Worm (Caenorhabditis elegans) whole organism, midembryonic: ENCODE measurements around the gene rbm-17.

Source experiments
- med-1 ChIP-seq: sonication (generic microtip); optimal IDR thresholded peaks from 2 replicates; lab custom pipeline; 2017; ENCODE audit warnings: missing genetic modification characterization, mild to moderate bottlenecking, missing compliant biosample characterization, antibody characterized with exemption, missing genetic modification reagents; ENCODE audit not compliant: insufficient read depth
- ref-1 ChIP-seq: fragments of 200-800 bp; sonication (Bioruptor generic); conservative IDR thresholded peaks from 2 replicates; pipeline ENCODE4 v1.3.6; 2022; ENCODE audit warnings: missing genetic modification reagents, missing genetic modification characterization, missing compliant biosample characterization

DNA sequence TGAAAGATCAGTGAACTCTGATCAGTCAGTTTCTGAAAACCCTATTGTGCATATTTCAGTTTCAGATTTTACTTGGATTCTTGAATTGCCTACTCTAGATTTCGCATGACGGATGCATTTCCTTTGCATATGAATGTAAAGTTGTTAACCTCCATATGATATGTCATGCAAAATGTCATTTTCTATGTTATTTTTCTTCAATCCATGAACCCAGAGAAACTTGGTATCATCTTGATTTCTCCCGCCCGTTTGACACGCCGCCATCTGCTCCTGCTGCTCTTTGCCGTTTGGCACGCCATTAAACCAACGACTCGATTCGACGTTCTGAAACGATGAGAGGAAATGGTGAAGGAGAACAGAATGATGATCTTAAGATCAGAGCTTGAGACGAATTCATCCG lies 12.2 kb downstream of the rbm-17 start:
- TF ChIP-seq ref-1 (GFP tag; lab: Robert Waterston, UW), result no peak
- TF ChIP-seq med-1, result no peak
